Worm (Caenorhabditis elegans): Measurements from ENCODE around the gene spe-10.
A peak's percentile ranks its signal among the peaks of the same experiment; 100 is the strongest.

The spe-10 gene

DNA sequence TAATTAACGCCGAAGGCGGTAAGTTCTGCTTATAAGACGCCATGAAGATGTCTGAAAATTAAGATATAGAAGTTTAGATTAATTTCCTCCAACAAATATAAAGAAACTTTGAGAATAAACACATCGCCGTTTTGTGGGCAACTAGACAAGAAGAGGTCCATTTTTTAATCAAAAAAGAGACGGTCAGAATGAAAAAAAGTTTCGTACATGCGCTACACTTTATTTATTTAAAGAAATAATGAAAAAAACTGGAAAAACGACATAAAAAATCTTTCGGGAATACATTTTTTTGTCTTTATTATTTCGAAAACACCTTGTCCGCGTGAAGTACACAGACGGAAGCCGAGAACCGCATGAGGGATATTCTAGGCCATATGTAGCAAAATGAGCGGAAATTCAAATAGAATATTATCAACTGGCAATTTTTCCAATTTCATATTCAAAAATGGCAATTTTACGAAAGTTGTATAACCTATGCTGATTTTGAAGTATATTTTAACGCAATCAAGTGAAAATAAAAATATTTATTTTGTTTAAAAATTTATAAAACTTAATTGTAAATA, 28.2 kb upstream of the spe-10 start, which contains the start of gene sluh-7 (continued):
- TF ChIP-seq athp-1 (tag; optimal IDR thresholded peaks at IDR 0.05) (peak; percentile 19), repo-1 (tag; optimal IDR thresholded peaks at IDR 0.05) (no peak), F55B11.4 (tag; optimal IDR thresholded peaks at IDR 0.05; ENCODE audit: borderline replicate concordance, insufficient read depth) (no peak), rec-8 (tag; optimal IDR thresholded peaks at IDR 0.05) (peak in 1 of 2 experiments; percentile 37), nfya-1 (tag; optimal IDR thresholded peaks at IDR 0.05; ENCODE audit: borderline replicate concordance, insufficient read depth) (no peak), madf-10 (tag; optimal IDR thresholded peaks at IDR 0.05) (peak; percentile 47), let-607 (tag; optimal IDR thresholded peaks at IDR 0.05) (peak in 1 of 2 experiments; percentile 69), ceh-27 (GFP tag; optimal IDR thresholded peaks at IDR 0.05) (peak; percentile 89), hlh-12 (tag; optimal IDR thresholded peaks at IDR 0.05) (no peak), pbrm-1 (GFP tag; IDR thresholded peaks at IDR 0.05) (peak; percentile 35; the same call in 1 of the 2 replicates), efl-1 (GFP tag; optimal IDR thresholded peaks at IDR 0.05) (peak; percentile 62), egrh-3 (GFP tag; IDR thresholded peaks at IDR 0.05) (no peak), gei-17 (GFP tag; optimal IDR thresholded peaks at IDR 0.05) (no peak), cebp-1 (GFP tag; IDR thresholded peaks at IDR 0.05) (no peak), cebp-1 (tag; optimal IDR thresholded peaks at IDR 0.05) (peak; percentile 63), ceh-91 (GFP tag; IDR thresholded peaks at IDR 0.05) (0 out of 2 replicates have a peak, but pooled peaks have one; percentile 11), snpc-3.4 (tag; optimal IDR thresholded peaks at IDR 0.05) (peak; percentile 52), ztf-18 (tag; optimal IDR thresholded peaks at IDR 0.05) (peak; percentile 15), tbp1 (GFP tag; optimal IDR thresholded peaks at IDR 0.05) (peak; percentile 26), unc-130 (GFP tag; optimal IDR thresholded peaks at IDR 0.05) (peak; percentile 86), madf-6 (GFP tag; IDR thresholded peaks at IDR 0.05) (peak; percentile 60; the same call in 1 of the 2 replicates), lin-40 (tag; optimal IDR thresholded peaks at IDR 0.05) (peak; percentile 73), lin-35 (GFP tag; optimal IDR thresholded peaks at IDR 0.05) (peak in 1 of 3 experiments; percentile 83), F57A8.1 (GFP tag; optimal IDR thresholded peaks at IDR 0.05) (no peak), him-1 (tag; optimal IDR thresholded peaks at IDR 0.05) (peak; percentile 35), lsl-1 (GFP tag; optimal IDR thresholded peaks at IDR 0.05) (peak; percentile 25), mcd-1 (GFP tag; IDR thresholded peaks at IDR 0.05) (peak; percentile 69), nfyb-1 (GFP tag; IDR thresholded peaks at IDR 0.05) (no peak), lir-1 (GFP tag; conservative IDR thresholded peaks at IDR 0.05) (peak; percentile 49; the same call in 1 of the 2 replicates), ZK185.1 (tag; optimal IDR thresholded peaks at IDR 0.05; ENCODE audit: poor library complexity, severe bottlenecking) (peak; percentile 92), ztf-26 (tag; optimal IDR thresholded peaks at IDR 0.05) (no peak), snpc-4 (GFP tag; optimal IDR thresholded peaks at IDR 0.05) (no peak), snpc-4 (tag; optimal IDR thresholded peaks at IDR 0.05) (peak in 3 of 4 experiments; percentile 24 to 61 (median 56)), dox-1 (GFP tag; IDR thresholded peaks at IDR 0.05) (0 out of 2 replicates have a peak, but pooled peaks have one; percentile 46), K11D2.4 (GFP tag; IDR thresholded peaks at IDR 0.05) (0 out of 2 replicates have a peak, but pooled peaks have one; percentile 39), dpl-1 (GFP tag; optimal IDR thresholded peaks at IDR 0.05) (peak; percentile 66), D2030.7 (GFP tag; IDR thresholded peaks at IDR 0.05) (peak; percentile 15; the same call in 1 of the 2 replicates), chd-7 (tag; optimal IDR thresholded peaks at IDR 0.05) (no peak), hmg-1.2 (GFP tag; IDR thresholded peaks at IDR 0.05) (peak; percentile 37; the same call in 1 of the 2 replicates), pha-4 (tag; optimal IDR thresholded peaks at IDR 0.05) (peak; percentile 47)
